Worm (Caenorhabditis elegans): ENCODE measurements around the gene R02F2.7.

DNA sequence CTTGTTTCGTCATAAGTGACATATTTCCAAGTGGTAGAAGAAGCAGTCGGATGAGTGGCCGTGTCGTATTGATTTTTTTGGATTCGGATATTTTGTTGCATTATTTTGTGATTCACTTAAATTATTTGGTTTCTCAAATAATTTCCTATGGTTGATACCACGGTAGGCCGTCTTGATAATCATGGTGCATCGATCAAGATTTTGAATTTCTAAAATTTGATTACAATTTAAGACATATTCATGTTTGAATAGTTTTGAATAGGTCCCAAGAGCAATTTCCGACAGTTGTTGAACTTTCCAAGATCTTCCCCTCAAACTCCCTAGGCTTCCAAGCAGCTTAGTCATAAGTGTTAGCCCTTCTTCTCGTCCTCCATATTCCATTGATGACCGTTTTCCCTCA is 38.4 kb upstream of the R02F2.7 start, which contains the start of gene D1044.4:
- TF ChIP-seq elt-3 (tag; optimal IDR thresholded peaks at IDR 0.05): no peak
- no peak for TF ChIP-seq ztf-11 (tag; optimal IDR thresholded peaks at IDR 0.05)
- TF ChIP-seq mls-2 (tag; optimal IDR thresholded peaks at IDR 0.05): no peak
- TF ChIP-seq unc-62 (GFP tag; optimal IDR thresholded peaks at IDR 0.05): no peak
- no peak for TF ChIP-seq lin-13 (tag; optimal IDR thresholded peaks at IDR 0.05)
- TF ChIP-seq nhr-12 (tag; optimal IDR thresholded peaks at IDR 0.05): no peak
- TF ChIP-seq sem-2 (GFP tag; optimal IDR thresholded peaks at IDR 0.05): no peak
- no peak for TF ChIP-seq lsy-2 (tag; optimal IDR thresholded peaks at IDR 0.05)
- no peak for TF ChIP-seq nhr-237 (tag; optimal IDR thresholded peaks at IDR 0.05)
- no peak for TF ChIP-seq elt-1 (tag; optimal IDR thresholded peaks at IDR 0.05; ENCODE audit: borderline replicate concordance, insufficient read depth)
- no peak for TF ChIP-seq nhr-76 (tag; optimal IDR thresholded peaks at IDR 0.05)
- TF ChIP-seq drap-1 (GFP tag; optimal IDR thresholded peaks at IDR 0.05): no peak
